Worm (Caenorhabditis elegans) whole organism, early embryonic: Measurements from ENCODE around the gene Y8A9A.2.

Source experiments
- B0310.2 ChIP-seq: sonication (generic microtip); optimal IDR thresholded peaks from 2 replicates; lab custom pipeline; 2016; ENCODE audit warnings: mild to moderate bottlenecking, missing genetic modification characterization, missing compliant biosample characterization
- aly-1 ChIP-seq: sonication (generic microtip); optimal IDR thresholded peaks from 2 replicates; lab custom pipeline; 2016; ENCODE audit warnings: missing genetic modification characterization, missing compliant biosample characterization
- ama-1 ChIP-seq: fragments of 150-350 bp; optimal IDR thresholded peaks from 2 replicates; lab custom pipeline; 2014
- ceh-13 ChIP-seq: fragments of 200-800 bp; sonication (Bioruptor generic); optimal IDR thresholded peaks from 2 replicates; lab custom pipeline; 2018; ENCODE audit warnings: mild to moderate bottlenecking, missing genetic modification characterization, missing compliant biosample characterization
- flt-1 ChIP-seq: fragments of 200-800 bp; sonication (Bioruptor generic); IDR thresholded peaks from 2 replicates; pipeline ENCODE4 v1.3.6; 2022; ENCODE audit warnings: missing genetic modification characterization, missing compliant biosample characterization
- tra-4 ChIP-seq: sonication (generic microtip); optimal IDR thresholded peaks from 2 replicates; lab custom pipeline; 2017; ENCODE audit warnings: missing genetic modification characterization, missing compliant biosample characterization

- TF ChIP-seq ceh-13 (no peak), B0310.2 (tag; lab: Kevin White, UChicago) (no peak), flt-1 (GFP tag; lab: Robert Waterston, UW) (no peak), ama-1 (lab: Kevin White, UChicago) (no peak), tra-4 (tag; lab: Kevin White, UChicago) (no peak), aly-1 (no peak)
Measured at ce11 chrII:3839562-3839961, 44.1 kb downstream of the Y8A9A.2 start, which contains the start of gene C17A2.4.
